Worm (Caenorhabditis elegans): ENCODE measurements around the gene C18D11.10.

ce11 chrIII:11780183-11780664 is 27.3 kb upstream of the C18D11.10 start, which contains the start of gene C24H11.5:
- TF ChIP-seq nhr-90 (tag; optimal IDR thresholded peaks at IDR 0.05; ENCODE audit: poor library complexity) (no peak), ama-1 (optimal IDR thresholded peaks at IDR 0.05) (no peak), nhr-11 (tag; optimal IDR thresholded peaks at IDR 0.05) (no peak), lin-39 (tag; optimal IDR thresholded peaks at IDR 0.05) (no peak), unc-62 (GFP tag; optimal IDR thresholded peaks at IDR 0.05) (no peak), skn-1 (tag; optimal IDR thresholded peaks at IDR 0.05) (no peak), ceh-82 (tag; optimal IDR thresholded peaks at IDR 0.05) (no peak), nhr-20 (tag; optimal IDR thresholded peaks at IDR 0.05) (no peak), lin-13 (GFP tag; optimal IDR thresholded peaks at IDR 0.05) (no peak), aly-2 (tag; optimal IDR thresholded peaks at IDR 0.05) (no peak), lin-14 (GFP tag; optimal IDR thresholded peaks at IDR 0.05) (no peak), xbp-1 (tag; optimal IDR thresholded peaks at IDR 0.05) (no peak)
